Fruit fly (Drosophila melanogaster) whole organism, embryonic: Measurements from ENCODE around the gene CG12773.

Experiments
- Ada2b ChIP-seq: fragments of 200-800 bp; sonication (Bioruptor generic); IDR thresholded peaks from 2 replicates; pipeline ENCODE4 v1.3.6; 2022; ENCODE audit warnings: missing biosample characterization, missing genetic modification characterization
- Atf3 ChIP-seq: fragments of 200-800 bp; sonication (Bioruptor generic); optimal IDR thresholded peaks from 3 replicates; lab custom pipeline; 2016; ENCODE audit warnings: missing biosample characterization, missing genetic modification characterization
- C15 ChIP-seq: fragments of 200-800 bp; sonication (Bioruptor generic); IDR thresholded peaks from 3 replicates; pipeline ENCODE4 v1.3.6; 2022; ENCODE audit warnings: missing biosample characterization, missing genetic modification characterization
- CG10366 ChIP-seq: fragments of 200-800 bp; sonication (Bioruptor generic); IDR thresholded peaks from 2 replicates; pipeline ENCODE4 v1.3.6; 2022; ENCODE audit warnings: missing biosample characterization, missing genetic modification characterization
- CG11560 ChIP-seq: fragments of 200-800 bp; sonication (Bioruptor generic); IDR thresholded peaks from 3 replicates; pipeline ENCODE4 v1.3.6; 2022; ENCODE audit warnings: missing biosample characterization, missing genetic modification characterization
- CG13123 ChIP-seq: fragments of 200-800 bp; sonication (Bioruptor generic); optimal IDR thresholded peaks from 2 replicates; lab custom pipeline; 2016; ENCODE audit warnings: missing biosample characterization, missing genetic modification characterization
- CG15696 ChIP-seq: fragments of 200-800 bp; sonication (Bioruptor generic); optimal IDR thresholded peaks from 2 replicates; lab custom pipeline; 2019; ENCODE audit warnings: missing biosample characterization, mild to moderate bottlenecking, missing genetic modification characterization, moderate library complexity
- CG1603 ChIP-seq: fragments of 200-800 bp; sonication (Bioruptor generic); optimal IDR thresholded peaks from 2 replicates; lab custom pipeline; 2019; ENCODE audit warnings: missing biosample characterization, mild to moderate bottlenecking, missing genetic modification characterization, moderate library complexity
- CG1832 ChIP-seq: fragments of 200-800 bp; sonication (Bioruptor generic); optimal IDR thresholded peaks from 2 replicates; lab custom pipeline; 2017; ENCODE audit warnings: missing biosample characterization, mild to moderate bottlenecking, missing genetic modification characterization, inconsistent platforms
- CG18476 ChIP-seq: fragments of 200-800 bp; sonication (Bioruptor generic); optimal IDR thresholded peaks from 2 replicates; lab custom pipeline; 2016; ENCODE audit warnings: missing biosample characterization, mild to moderate bottlenecking, missing genetic modification characterization
- CG3847 ChIP-seq: fragments of 200-800 bp; sonication (Bioruptor generic); IDR thresholded peaks from 2 replicates; pipeline ENCODE4 v1.3.6; 2022; ENCODE audit warnings: missing biosample characterization, missing genetic modification characterization
- CG4707 ChIP-seq: fragments of 200-800 bp; sonication (Bioruptor generic); optimal IDR thresholded peaks from 2 replicates; lab custom pipeline; 2018; ENCODE audit warnings: missing biosample characterization, mild to moderate bottlenecking, missing genetic modification characterization, moderate library complexity
- CG4820 ChIP-seq: fragments of 200-800 bp; sonication (Bioruptor generic); optimal IDR thresholded peaks from 3 replicates; lab custom pipeline; 2016; ENCODE audit warnings: missing biosample characterization, missing genetic modification characterization
- CG6791 ChIP-seq: fragments of 200-800 bp; sonication (Bioruptor generic); IDR thresholded peaks from 3 replicates; pipeline ENCODE4 v1.3.6; 2022; ENCODE audit warnings: missing biosample characterization, missing genetic modification characterization; ENCODE audit not compliant: partially characterized antibody
- CG6854 ChIP-seq: fragments of 200-800 bp; sonication (Bioruptor generic); optimal IDR thresholded peaks from 3 replicates; lab custom pipeline; 2017; ENCODE audit warnings: missing biosample characterization, mild to moderate bottlenecking, missing genetic modification characterization
- CG7372 ChIP-seq: fragments of 200-800 bp; sonication (Bioruptor generic); IDR thresholded peaks from 2 replicates; pipeline ENCODE4 v1.3.6; 2022; ENCODE audit warnings: missing biosample characterization, missing genetic modification characterization
- CG8089 ChIP-seq: fragments of 200-800 bp; sonication (Bioruptor generic); optimal IDR thresholded peaks from 3 replicates; lab custom pipeline; 2016; ENCODE audit warnings: missing biosample characterization, missing genetic modification characterization
- CG8944 ChIP-seq: fragments of 200-800 bp; sonication (Bioruptor generic); optimal IDR thresholded peaks from 3 replicates; lab custom pipeline; 2016; ENCODE audit warnings: missing biosample characterization, missing genetic modification characterization
- CG9797 ChIP-seq: fragments of 200-800 bp; sonication (Bioruptor generic); optimal IDR thresholded peaks from 3 replicates; lab custom pipeline; 2018; ENCODE audit warnings: missing biosample characterization, mild to moderate bottlenecking, missing genetic modification characterization
- CG9932 ChIP-seq: fragments of 200-800 bp; sonication (Bioruptor generic); IDR thresholded peaks from 2 replicates; pipeline ENCODE4 v1.3.6; 2022; ENCODE audit warnings: missing biosample characterization, missing genetic modification characterization
- Dbx ChIP-seq: fragments of 200-800 bp; sonication (Bioruptor generic); IDR thresholded peaks from 3 replicates; pipeline ENCODE4 v1.3.6; 2022; ENCODE audit warnings: missing biosample characterization, missing genetic modification characterization
- Doc3 ChIP-seq: fragments of 200-800 bp; sonication (Bioruptor generic); IDR thresholded peaks from 3 replicates; pipeline ENCODE4 v1.3.6; 2022; ENCODE audit warnings: missing biosample characterization, missing genetic modification characterization; ENCODE audit not compliant: partially characterized antibody
- Dp ChIP-seq: fragments of 200-800 bp; sonication (Bioruptor generic); optimal IDR thresholded peaks from 2 replicates; lab custom pipeline; 2018; ENCODE audit warnings: missing biosample characterization, mild to moderate bottlenecking, missing genetic modification characterization, moderate library complexity
- Ets97D ChIP-seq: fragments of 200-800 bp; sonication (Bioruptor generic); optimal IDR thresholded peaks from 3 replicates; lab custom pipeline; 2016; ENCODE audit warnings: missing biosample characterization, missing genetic modification characterization
- Gug ChIP-seq: fragments of 200-800 bp; sonication (Bioruptor generic); IDR thresholded peaks from 4 replicates; pipeline ENCODE4 v1.3.6; 2022; ENCODE audit warnings: missing biosample characterization, missing genetic modification characterization
- H2.0 ChIP-seq: fragments of 200-800 bp; sonication (Bioruptor generic); IDR thresholded peaks from 2 replicates; pipeline ENCODE4 v1.3.6; 2022; ENCODE audit warnings: missing biosample characterization, missing genetic modification characterization
- HLH4C ChIP-seq: fragments of 200-800 bp; sonication (Bioruptor generic); IDR thresholded peaks from 3 replicates; pipeline ENCODE4 v1.3.6; 2022; ENCODE audit warnings: missing biosample characterization, missing genetic modification characterization; ENCODE audit not compliant: partially characterized antibody
- HmgZ ChIP-seq: fragments of 200-800 bp; sonication (Bioruptor generic); optimal IDR thresholded peaks from 2 replicates; lab custom pipeline; 2018; ENCODE audit warnings: missing biosample characterization, mild to moderate bottlenecking, missing genetic modification characterization
- Jarid2 ChIP-seq: fragments of 200-800 bp; sonication (Bioruptor generic); optimal IDR thresholded peaks from 3 replicates; lab custom pipeline; 2017; ENCODE audit warnings: mild to moderate bottlenecking, missing biosample characterization, missing genetic modification reagents, missing genetic modification characterization
- Oli ChIP-seq: fragments of 200-800 bp; sonication (Bioruptor generic); optimal IDR thresholded peaks from 2 replicates; lab custom pipeline; 2018; ENCODE audit warnings: missing biosample characterization, mild to moderate bottlenecking, missing genetic modification characterization, moderate library complexity
- Six4 ChIP-seq: fragments of 200-800 bp; sonication (Bioruptor generic); optimal IDR thresholded peaks from 2 replicates; lab custom pipeline; 2016; ENCODE audit warnings: missing biosample characterization, missing genetic modification characterization
- Xbp1 ChIP-seq: fragments of 200-800 bp; sonication (Bioruptor generic); optimal IDR thresholded peaks from 3 replicates; lab custom pipeline; 2016; ENCODE audit warnings: missing biosample characterization, mild to moderate bottlenecking, missing genetic modification characterization
- aop ChIP-seq: fragments of 200-800 bp; sonication (Bioruptor generic); IDR thresholded peaks from 2 replicates; pipeline ENCODE4 v1.3.6; 2022; ENCODE audit warnings: missing biosample characterization, missing genetic modification characterization
- az2 ChIP-seq: fragments of 200-800 bp; sonication (Bioruptor generic); optimal IDR thresholded peaks from 3 replicates; lab custom pipeline; 2016; ENCODE audit warnings: missing biosample characterization, missing genetic modification characterization
- bigmax ChIP-seq: fragments of 200-800 bp; sonication (Bioruptor generic); optimal IDR thresholded peaks from 2 replicates; lab custom pipeline; 2018; ENCODE audit warnings: missing biosample characterization, mild to moderate bottlenecking, missing genetic modification characterization
- bowl ChIP-seq: fragments of 200-800 bp; sonication (Bioruptor generic); IDR thresholded peaks from 2 replicates; pipeline ENCODE4 v1.3.6; 2022; ENCODE audit warnings: missing biosample characterization, missing genetic modification characterization
- bsh ChIP-seq, 2 experiments: fragments of 200-800 bp; sonication (Bioruptor generic); optimal IDR thresholded peaks; 2 replicates each; lab custom pipeline; 2017 to 2018; ENCODE audit warnings: mild to moderate bottlenecking in 2 of 2, missing biosample characterization in 2 of 2, missing genetic modification characterization in 2 of 2, moderate library complexity in 1 of 2
- disco-r ChIP-seq: fragments of 200-800 bp; sonication (Bioruptor generic); optimal IDR thresholded peaks from 2 replicates; lab custom pipeline; 2016; ENCODE audit warnings: missing biosample characterization, missing genetic modification characterization
- esg ChIP-seq: fragments of 200-800 bp; sonication (Bioruptor generic); conservative IDR thresholded peaks from 2 replicates; pipeline ENCODE4 v1.3.6; 2022; ENCODE audit warnings: missing biosample characterization, missing genetic modification characterization
- fd102C ChIP-seq: fragments of 200-800 bp; sonication (Bioruptor generic); optimal IDR thresholded peaks from 2 replicates; lab custom pipeline; 2018; ENCODE audit warnings: missing biosample characterization, mild to moderate bottlenecking, missing genetic modification characterization, moderate library complexity
- fu2 ChIP-seq: fragments of 200-800 bp; sonication (Bioruptor generic); optimal IDR thresholded peaks from 2 replicates; lab custom pipeline; 2016; ENCODE audit warnings: missing biosample characterization, missing genetic modification characterization
- gem ChIP-seq: fragments of 200-800 bp; sonication (Bioruptor generic); optimal IDR thresholded peaks from 2 replicates; lab custom pipeline; 2019; ENCODE audit warnings: missing biosample characterization, mild to moderate bottlenecking, missing genetic modification characterization, moderate library complexity
- hb ChIP-seq: fragments of 200-800 bp; sonication (Bioruptor generic); IDR thresholded peaks from 3 replicates; pipeline ENCODE4 v1.3.6; 2022; ENCODE audit warnings: missing biosample characterization, missing genetic modification characterization; ENCODE audit not compliant: partially characterized antibody
- otp ChIP-seq: fragments of 200-800 bp; sonication (Bioruptor generic); IDR thresholded peaks from 3 replicates; pipeline ENCODE4, ENCODE4 v1.3.6; 2022; ENCODE audit warnings: missing biosample characterization, missing genetic modification characterization
- peb ChIP-seq: fragments of 200-800 bp; sonication (Bioruptor generic); IDR thresholded peaks from 2 replicates; pipeline ENCODE4 v1.3.6; 2022; ENCODE audit warnings: missing biosample characterization, missing genetic modification characterization
- scrt ChIP-seq: fragments of 200-800 bp; sonication (Bioruptor generic); optimal IDR thresholded peaks from 2 replicates; lab custom pipeline; 2018; ENCODE audit warnings: missing biosample characterization, mild to moderate bottlenecking, missing genetic modification characterization, moderate library complexity
- seq ChIP-seq: fragments of 200-800 bp; sonication (Bioruptor generic); IDR thresholded peaks from 2 replicates; pipeline ENCODE4 v1.3.6; 2022; ENCODE audit warnings: missing biosample characterization, missing genetic modification characterization
- slp2 ChIP-seq: fragments of 200-800 bp; sonication (Bioruptor generic); optimal IDR thresholded peaks from 2 replicates; lab custom pipeline; 2016; ENCODE audit warnings: missing biosample characterization, missing genetic modification characterization
- tx ChIP-seq: fragments of 200-800 bp; sonication (Bioruptor generic); optimal IDR thresholded peaks from 2 replicates; lab custom pipeline; 2016; ENCODE audit warnings: missing biosample characterization, missing genetic modification characterization
- wor ChIP-seq: fragments of 200-800 bp; sonication (Bioruptor generic); IDR thresholded peaks from 2 replicates; pipeline ENCODE4 v1.3.6; 2022; ENCODE audit warnings: missing biosample characterization, missing genetic modification characterization

The CG12773 gene

DNA sequence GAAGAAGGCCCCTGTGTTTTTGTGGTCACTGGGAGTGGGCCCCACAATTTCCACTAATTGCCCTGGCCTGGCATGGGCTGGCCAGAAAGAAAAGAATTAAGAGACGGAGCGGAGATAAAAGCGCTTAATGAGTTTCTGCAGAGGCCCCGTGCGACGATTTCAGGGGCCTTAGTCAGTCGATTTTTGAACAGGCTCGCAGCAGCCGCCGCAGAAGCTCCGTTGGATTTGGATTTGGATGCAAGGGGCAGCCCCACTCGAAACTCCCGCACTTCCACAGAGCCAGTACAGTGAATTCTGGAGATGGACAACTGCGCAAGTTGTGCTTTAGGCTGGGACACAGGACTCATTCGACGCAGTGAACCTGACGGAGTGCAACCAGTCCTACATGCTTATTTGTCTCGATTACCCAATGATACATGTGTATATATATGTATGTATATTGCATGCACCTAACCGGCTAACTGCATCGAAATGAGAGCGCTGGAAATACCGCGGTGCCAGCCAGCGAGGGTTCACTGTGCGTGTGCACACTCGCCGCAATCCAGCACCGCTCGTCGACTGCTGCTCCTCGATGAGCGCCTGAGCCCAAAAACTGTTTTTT, 44.8 kb upstream of the CG12773 start (continued):
- peak; percentile 29; the same call in 1 of the 3 replicates for TF ChIP-seq C15
- no peak for TF ChIP-seq bigmax (GFP tag; lab: Kevin White, UChicago)
- TF ChIP-seq CG10366 (GFP tag; lab: Robert Waterston, UW), result peak; percentile 55
- peak; percentile 77 for TF ChIP-seq esg
- peak; percentile 66 for TF ChIP-seq Oli (tag; lab: Kevin White, UChicago)
- no peak for TF ChIP-seq disco-r (GFP tag; lab: Kevin White, UChicago)
- TF ChIP-seq HmgZ (tag; lab: Kevin White, UChicago), result peak; percentile 51
- TF ChIP-seq HLH4C (GFP tag; lab: Robert Waterston, UW), result no peak
- peak; percentile 19 for TF ChIP-seq CG13123 (GFP tag; lab: Kevin White, UChicago)
- TF ChIP-seq CG18476 (GFP tag; lab: Kevin White, UChicago), result peak; percentile 33
- peak; percentile 50 for TF ChIP-seq CG3847
- TF ChIP-seq Dbx (GFP tag; lab: Robert Waterston, UW), result no peak; the same call in 2 of the 3 replicates
- no peak for TF ChIP-seq CG1832 (GFP tag; lab: Kevin White, UChicago)
- TF ChIP-seq az2 (GFP tag; lab: Kevin White, UChicago), result peak; percentile 38
- TF ChIP-seq Doc3 (GFP tag; lab: Robert Waterston, UW), result no peak
- peak; percentile 47; the same call in 1 of the 2 replicates for TF ChIP-seq wor
- peak; percentile 53 for TF ChIP-seq CG8944
- TF ChIP-seq bsh (GFP tag; optimal IDR thresholded peaks at IDR 0.05; lab: Kevin White, UChicago), result peak in 1 of 2 experiments; percentile 64
- TF ChIP-seq tx (GFP tag; lab: Kevin White, UChicago), result peak; percentile 34
- TF ChIP-seq aop (GFP tag; lab: Robert Waterston, UW), result no peak
- peak; percentile 81 for TF ChIP-seq CG1603
- TF ChIP-seq Atf3 (GFP tag; lab: Kevin White, UChicago), result peak; percentile 31
- TF ChIP-seq fd102C, result no peak
- TF ChIP-seq seq (GFP tag; lab: Robert Waterston, UW), result peak; percentile 56; the same call in 1 of the 2 replicates
- peak; percentile 20 for TF ChIP-seq CG4707
- peak; percentile 51; the same call in 1 of the 3 replicates for TF ChIP-seq CG11560 (tag; lab: Robert Waterston, UW)
- peak; percentile 59 for TF ChIP-seq Six4 (GFP tag; lab: Kevin White, UChicago)
- TF ChIP-seq otp (GFP tag; lab: Robert Waterston, UW), result peak; percentile 62; the same call in 2 of the 3 replicates
- peak; percentile 50; the same call in 1 of the 2 replicates for TF ChIP-seq bowl (GFP tag; lab: Robert Waterston, UW)
- peak; percentile 63 for TF ChIP-seq Xbp1 (GFP tag; lab: Kevin White, UChicago)
- TF ChIP-seq fu2, result peak; percentile 19
- no peak for TF ChIP-seq Dp (GFP tag; lab: Kevin White, UChicago)
- TF ChIP-seq Gug (GFP tag; lab: Robert Waterston, UW), result peak; percentile 76
- TF ChIP-seq CG9932 (GFP tag; lab: Robert Waterston, UW), result peak; percentile 67
- TF ChIP-seq CG8089, result peak; percentile 41
- no peak for TF ChIP-seq CG6791
- TF ChIP-seq gem (tag; lab: Kevin White, UChicago), result peak; percentile 71
- peak; percentile 70 for TF ChIP-seq Ada2b
- no peak for TF ChIP-seq Jarid2 (GFP tag; lab: Kevin White, UChicago)
- peak; percentile 63 for TF ChIP-seq CG4820 (GFP tag; lab: Kevin White, UChicago)
- peak; percentile 38 for TF ChIP-seq scrt (GFP tag; lab: Kevin White, UChicago)
- TF ChIP-seq CG6854 (GFP tag; lab: Kevin White, UChicago), result peak; percentile 32
- no peak for TF ChIP-seq hb (GFP tag; lab: Robert Waterston, UW)
- TF ChIP-seq slp2 (GFP tag; lab: Kevin White, UChicago), result no peak
- no peak for TF ChIP-seq CG9797 (GFP tag; lab: Kevin White, UChicago)
- TF ChIP-seq peb (GFP tag; lab: Robert Waterston, UW), result peak; percentile 49
- TF ChIP-seq Ets97D, result no peak
- TF ChIP-seq CG15696 (tag; lab: Kevin White, UChicago), result peak; percentile 38
- TF ChIP-seq H2.0 (GFP tag; lab: Robert Waterston, UW), result peak; percentile 64
- peak; percentile 62 for TF ChIP-seq CG7372
